Fruit fly (Drosophila melanogaster) whole organism, adult: ENCODE results near the gene Nse4.

Experiments used
- CG14711 ChIP-seq: fragments of 200-800 bp; sonication (Bioruptor generic); optimal IDR thresholded peaks from 2 replicates; lab custom pipeline; 2018; ENCODE audit warnings: missing biosample characterization, mild to moderate bottlenecking, missing genetic modification characterization, moderate library complexity
- CG1620 ChIP-seq: fragments of 200-800 bp; sonication (Bioruptor generic); optimal IDR thresholded peaks from 2 replicates; lab custom pipeline; 2016; ENCODE audit warnings: missing biosample characterization, missing genetic modification characterization
- CG33017 ChIP-seq: fragments of 200-800 bp; sonication (Bioruptor generic); optimal IDR thresholded peaks from 2 replicates; lab custom pipeline; 2018; ENCODE audit warnings: missing biosample characterization, mild to moderate bottlenecking, missing genetic modification characterization, moderate library complexity
- CG5204 ChIP-seq: fragments of 200-800 bp; sonication (Bioruptor generic); optimal IDR thresholded peaks from 2 replicates; lab custom pipeline; 2016; ENCODE audit warnings: missing biosample characterization, missing genetic modification characterization
- bab1 ChIP-seq: fragments of 200-800 bp; sonication (Bioruptor generic); optimal IDR thresholded peaks from 3 replicates; lab custom pipeline; 2019; ENCODE audit warnings: missing biosample characterization, mild to moderate bottlenecking, missing genetic modification characterization, moderate library complexity
- cnc ChIP-seq, 2 experiments: fragments of >200 bp; optimal IDR thresholded peaks; 2 replicates each; lab custom pipeline; 2017
- ovo ChIP-seq: fragments of 200-800 bp; sonication (Bioruptor generic); optimal IDR thresholded peaks from 2 replicates; lab custom pipeline; 2016; ENCODE audit warnings: missing biosample characterization, missing genetic modification characterization
- pad ChIP-seq: fragments of 200-800 bp; sonication (Bioruptor generic); optimal IDR thresholded peaks from 3 replicates; lab custom pipeline; 2017; ENCODE audit warnings: missing biosample characterization, missing genetic modification characterization, mild to moderate bottlenecking, moderate library complexity, missing genetic modification reagents
- tj ChIP-seq: fragments of 200-800 bp; sonication (Bioruptor generic); optimal IDR thresholded peaks from 3 replicates; lab custom pipeline; 2017; ENCODE audit warnings: missing biosample characterization, mild to moderate bottlenecking, missing genetic modification characterization, moderate library complexity

DNA sequence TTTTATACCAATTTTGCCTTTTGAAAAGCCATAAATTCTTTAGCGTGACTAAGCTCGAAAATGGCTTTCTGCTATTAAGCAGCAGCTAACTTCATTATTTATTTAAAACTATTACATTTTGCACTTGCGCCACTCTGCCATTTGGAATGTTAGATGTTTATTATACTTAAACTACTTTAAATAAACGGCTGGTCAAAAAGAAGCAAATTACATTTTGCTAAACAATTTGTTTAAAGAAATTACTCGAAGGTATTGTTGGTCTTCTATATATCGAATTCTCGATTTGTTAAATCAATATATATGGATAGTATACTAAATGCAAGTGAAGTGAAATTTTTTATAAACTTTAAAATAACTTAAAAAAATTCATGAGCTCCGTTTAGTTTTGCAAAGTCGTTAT lies 13.1 kb downstream of the Nse4 start, which contains the start of gene ppk10:
- no peak for TF ChIP-seq tj (GFP tag; lab: Kevin White, UChicago)
- TF ChIP-seq ovo, result no peak
- TF ChIP-seq CG33017 (tag; lab: Kevin White, UChicago), result no peak
- no peak for TF ChIP-seq CG1620
- TF ChIP-seq pad (GFP tag; lab: Kevin White, UChicago), result no peak
- TF ChIP-seq CG5204, result no peak
- TF ChIP-seq CG14711, result no peak
- TF ChIP-seq bab1, result no peak
- no peak for TF ChIP-seq cnc (optimal IDR thresholded peaks at IDR 0.05; lab: Kevin White, UChicago)
